Worm (Caenorhabditis elegans): ENCODE data around the gene ZK742.6.
A peak's percentile ranks its signal among the peaks of the same experiment; 100 is the strongest.

Gene ZK742.6

DNA sequence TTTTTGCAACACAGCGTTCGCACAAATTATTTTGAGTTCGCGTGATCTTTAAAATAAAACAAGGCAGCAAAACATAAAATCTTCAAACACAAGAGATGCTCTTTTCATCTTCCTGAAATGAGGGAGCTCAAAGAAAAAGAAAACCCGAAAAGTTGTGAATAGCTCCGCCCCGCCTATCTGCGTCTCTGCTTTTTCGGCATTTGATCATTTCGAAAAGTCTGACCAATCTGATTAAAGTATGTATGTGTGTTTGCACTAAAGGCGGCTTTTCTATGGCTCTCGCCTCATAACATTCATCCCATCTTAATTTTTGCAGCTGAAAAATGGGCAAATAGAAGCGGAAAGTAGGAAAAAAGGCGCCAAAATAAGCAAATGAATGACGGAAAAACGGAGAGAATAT lies 4.8 kb upstream of the ZK742.6 start:
- TF ChIP-seq nhr-28 (tag; optimal IDR thresholded peaks at IDR 0.05): no peak
- TF ChIP-seq nhr-12 (tag; optimal IDR thresholded peaks at IDR 0.05): no peak
- peak; percentile 21 for TF ChIP-seq nfya-1 (tag; optimal IDR thresholded peaks at IDR 0.05; ENCODE audit: insufficient read depth)
- TF ChIP-seq fkh-10 (GFP tag; optimal IDR thresholded peaks at IDR 0.05): peak; percentile 14

DNA sequence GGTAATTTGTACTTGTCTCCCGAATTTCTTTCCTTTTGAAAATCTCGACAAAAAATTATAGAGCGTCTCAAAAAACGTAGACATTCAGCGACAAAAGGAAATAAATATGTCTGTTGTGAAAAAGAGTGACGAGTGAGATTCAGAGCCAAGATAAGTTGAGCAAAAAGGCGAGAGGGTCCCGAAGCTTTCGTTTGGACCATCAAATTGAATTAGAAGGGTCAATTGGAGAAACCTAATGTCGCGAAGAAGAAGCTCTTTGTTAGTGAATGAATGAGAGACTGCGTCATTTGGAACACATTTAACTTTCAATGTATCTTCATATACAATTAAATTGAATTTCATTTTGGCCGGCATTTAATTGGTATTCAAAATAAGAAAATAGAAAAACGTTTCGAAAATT lies 1.7 kb upstream of the ZK742.6 start:
- TF ChIP-seq elt-1 (tag; optimal IDR thresholded peaks at IDR 0.05) (peak; percentile 11), ztf-11 (tag; optimal IDR thresholded peaks at IDR 0.05) (no peak), fkh-10 (GFP tag; optimal IDR thresholded peaks at IDR 0.05) (peak; percentile 24), lin-15B (tag; optimal IDR thresholded peaks at IDR 0.05) (no peak)

DNA sequence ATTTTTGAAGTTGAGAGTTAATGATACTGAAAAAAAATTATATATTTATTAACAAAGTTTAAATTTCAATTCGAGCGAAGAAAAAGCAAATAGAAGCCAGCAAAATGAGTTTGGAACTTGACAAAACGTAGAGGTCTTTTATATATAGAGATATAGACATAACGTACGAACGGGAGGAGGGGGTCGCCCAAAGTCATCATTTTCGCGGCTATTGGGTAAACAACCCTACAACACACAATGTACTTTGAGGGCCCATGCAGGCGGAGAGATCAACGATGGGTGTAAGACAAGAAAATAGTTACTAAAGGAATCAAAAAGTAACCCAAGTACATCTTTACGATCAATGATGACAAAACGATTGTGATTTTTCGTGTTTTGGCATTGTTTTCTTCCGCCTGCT lies 3.0 kb downstream of the ZK742.6 start, which contains the start of gene ZK742.4:
Gene ZK742.4 (minus strand): TSS at position 35 of the 400 bp plus-strand sequence.
- TF ChIP-seq fos-1 (tag; optimal IDR thresholded peaks at IDR 0.05) (no peak), pha-4 (tag; optimal IDR thresholded peaks at IDR 0.05) (peak; percentile 55)

DNA sequence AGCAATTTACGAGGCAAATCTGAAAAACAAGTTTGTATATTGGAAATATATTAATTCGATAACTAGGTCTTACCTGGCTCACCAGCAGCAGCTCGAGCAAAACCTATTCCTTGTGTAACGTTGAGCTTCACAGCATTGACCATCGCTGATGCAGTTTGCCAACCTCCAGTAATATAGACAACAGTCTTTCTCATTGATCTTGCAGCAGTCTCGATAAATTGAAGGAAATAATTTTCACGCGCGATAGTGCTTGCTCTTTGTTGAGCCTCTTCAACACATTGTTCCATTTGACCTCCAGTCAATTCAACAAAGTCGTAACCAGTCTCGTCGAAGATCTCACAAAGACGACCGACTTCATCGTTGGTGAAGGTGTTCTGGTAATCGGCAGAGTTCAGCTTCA lies 4.2 kb downstream of the ZK742.6 start:
- TF ChIP-seq ceh-9 (tag; optimal IDR thresholded peaks at IDR 0.05): no peak
- no peak for TF ChIP-seq fkh-10 (GFP tag; optimal IDR thresholded peaks at IDR 0.05)
- TF ChIP-seq nhr-23 (tag; optimal IDR thresholded peaks at IDR 0.05): no peak
- no peak for TF ChIP-seq nhr-77 (tag; optimal IDR thresholded peaks at IDR 0.05)
- no peak for TF ChIP-seq snpc-4 (tag; optimal IDR thresholded peaks at IDR 0.05)
- no peak for TF ChIP-seq ztf-11 (tag; optimal IDR thresholded peaks at IDR 0.05)
- TF ChIP-seq tbx-2 (tag; optimal IDR thresholded peaks at IDR 0.05): no peak
- TF ChIP-seq egl-27 (tag; optimal IDR thresholded peaks at IDR 0.05): no peak
- no peak for TF ChIP-seq nhr-76 (tag; optimal IDR thresholded peaks at IDR 0.05)
- no peak for TF ChIP-seq nhr-43 (tag; optimal IDR thresholded peaks at IDR 0.05; ENCODE audit: poor library complexity, severe bottlenecking)
- TF ChIP-seq nhr-12 (tag; optimal IDR thresholded peaks at IDR 0.05): no peak
- TF ChIP-seq sea-2 (GFP tag; optimal IDR thresholded peaks at IDR 0.05): no peak
- TF ChIP-seq nhr-25 (tag; optimal IDR thresholded peaks at IDR 0.05): no peak
- TF ChIP-seq fos-1 (tag; optimal IDR thresholded peaks at IDR 0.05): no peak
- no peak for TF ChIP-seq elt-3 (tag; optimal IDR thresholded peaks at IDR 0.05)
- no peak for TF ChIP-seq lin-15B (tag; optimal IDR thresholded peaks at IDR 0.05)

DNA sequence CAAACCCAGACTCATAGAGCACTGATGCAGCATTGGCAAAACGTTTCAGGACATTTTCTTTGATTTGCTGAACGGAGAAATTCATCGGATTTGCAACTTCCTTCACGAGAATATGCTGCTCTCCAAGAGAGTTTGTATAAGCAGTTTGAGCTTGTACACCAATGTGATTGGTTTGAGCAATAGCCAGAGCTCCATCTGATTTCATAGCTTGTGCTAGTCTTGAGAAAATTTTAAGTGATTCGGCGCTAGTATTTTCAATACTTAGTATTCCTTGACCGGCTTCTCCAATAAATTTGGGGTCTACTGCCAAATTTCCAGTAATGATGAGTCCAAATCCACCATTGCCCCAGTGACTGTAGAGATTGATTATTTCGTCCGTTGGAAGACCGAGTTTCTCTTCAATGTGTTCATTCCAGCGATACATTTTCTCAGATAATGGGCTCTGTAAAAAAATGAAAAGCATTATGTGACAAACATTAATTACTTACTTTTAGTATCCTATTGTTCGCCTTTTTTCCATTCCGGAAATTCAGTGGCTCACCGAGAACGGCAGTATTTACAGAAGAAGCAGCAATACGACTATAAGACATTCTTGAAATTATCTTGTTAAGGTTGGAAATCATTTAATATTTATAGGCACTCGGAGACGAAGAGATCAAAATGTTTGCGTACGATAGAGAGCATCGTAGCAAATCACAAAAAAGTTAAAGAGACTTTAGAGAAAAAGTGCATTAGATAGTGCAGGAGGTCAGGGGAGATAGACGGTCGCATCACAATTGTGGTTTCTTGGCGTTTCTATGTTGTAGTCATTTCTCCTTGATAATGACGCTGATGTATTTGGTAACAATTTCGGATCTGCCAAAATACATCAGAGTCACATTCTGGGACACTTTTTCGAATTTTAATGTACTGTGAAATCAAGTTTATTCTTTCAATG lies 5.2 kb downstream of the ZK742.6 start, which contains the start of gene ZK742.3:
Gene ZK742.3 (minus strand): TSS at position 593 of the 937 bp plus-strand sequence.
- TF ChIP-seq elt-2 (tag; optimal IDR thresholded peaks at IDR 0.05) (peak; percentile 59), pqm-1 (tag; optimal IDR thresholded peaks at IDR 0.05) (peak; percentile 57), mdl-1 (tag; optimal IDR thresholded peaks at IDR 0.05) (no peak), pha-4 (tag; optimal IDR thresholded peaks at IDR 0.05) (peak; percentile 31)

DNA sequence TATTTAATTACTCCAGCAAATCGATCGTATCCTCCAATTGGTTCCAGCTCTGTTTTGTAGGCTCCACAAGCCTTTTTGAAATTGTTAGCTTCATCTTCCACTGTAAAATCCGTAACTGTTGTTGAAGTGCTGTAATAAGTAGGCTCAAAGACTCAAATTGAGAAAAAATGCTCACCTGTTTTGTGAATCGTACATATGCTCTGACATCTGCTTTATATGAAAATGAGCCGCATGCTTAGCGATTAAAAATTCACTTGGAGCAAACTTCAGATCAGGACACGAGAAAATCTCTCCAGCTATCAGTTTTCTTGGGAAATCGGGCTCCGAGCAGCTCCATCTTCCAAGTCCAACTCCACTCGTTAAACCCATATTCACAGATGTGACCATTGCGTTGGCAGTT lies 6.3 kb downstream of the ZK742.6 start:
- no peak for TF ChIP-seq daf-12 (tag; optimal IDR thresholded peaks at IDR 0.05)
- no peak for TF ChIP-seq pha-4 (tag; optimal IDR thresholded peaks at IDR 0.05)
- TF ChIP-seq ztf-11 (tag; optimal IDR thresholded peaks at IDR 0.05): no peak
- TF ChIP-seq ZK546.5 (tag; optimal IDR thresholded peaks at IDR 0.05): no peak
- no peak for TF ChIP-seq nhr-77 (tag; optimal IDR thresholded peaks at IDR 0.05)
- no peak for TF ChIP-seq jun-1 (tag; optimal IDR thresholded peaks at IDR 0.05)

DNA sequence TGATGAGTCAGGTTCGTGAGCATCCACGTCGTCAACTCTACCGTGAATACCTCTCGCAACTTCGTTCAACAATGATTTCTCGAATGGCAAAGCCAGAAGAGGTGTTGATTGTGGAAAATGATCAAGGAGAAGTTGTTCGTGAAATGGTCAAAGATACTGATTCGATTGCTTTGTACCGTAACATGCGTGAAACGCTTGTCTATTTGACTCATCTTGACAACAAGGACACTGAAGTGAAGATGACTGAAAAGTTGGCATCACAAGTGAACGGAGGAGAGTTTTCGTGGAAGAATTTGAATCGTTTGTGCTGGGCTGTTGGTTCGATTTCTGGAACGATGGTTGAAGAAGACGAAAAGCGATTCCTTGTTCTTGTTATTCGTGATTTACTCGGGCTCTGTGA lies 8.1 kb downstream of the ZK742.6 start:
- TF ChIP-seq ztf-4 (tag; optimal IDR thresholded peaks at IDR 0.05) (no peak), ama-1 (optimal IDR thresholded peaks at IDR 0.05) (peak; percentile 22)
